Worm (Caenorhabditis elegans) whole organism, L4 larva: Measurements from ENCODE around the gene fbxb-97.
"Not testable (repeated sequence)": the region's sequence is repeated elsewhere in the genome, so short reads cannot be mapped to it uniquely, and the experiment has no call there.

ENCODE experiments used
- F44E2.7 ChIP-seq: fragments of 200-800 bp; sonication (Bioruptor generic); IDR thresholded peaks from 2 replicates; pipeline ENCODE4 v2.1.2; 2022; ENCODE audit warnings: missing genetic modification characterization, missing compliant biosample characterization
- Y75B8A.6 ChIP-seq: fragments of 200-800 bp; sonication (Bioruptor generic); IDR thresholded peaks from 2 replicates; pipeline ENCODE4 v1.3.6; 2022; ENCODE audit warnings: missing genetic modification reagents, missing genetic modification characterization, missing compliant biosample characterization
- aha-1 ChIP-seq: fragments of 150-350 bp; peaks from one replicate; lab custom pipeline; 2014; ENCODE audit warnings: missing biosample characterization, missing genetic modification characterization
- attf-4 ChIP-seq: sonication (generic microtip); optimal IDR thresholded peaks from 3 replicates; lab custom pipeline; 2017; ENCODE audit warnings: missing biosample characterization, missing genetic modification characterization
- ceh-44 ChIP-seq: fragments of 200-800 bp; sonication (Bioruptor generic); IDR thresholded peaks from 2 replicates; pipeline ENCODE4 v1.3.6; 2022; ENCODE audit warnings: missing genetic modification reagents, missing genetic modification characterization, missing compliant biosample characterization
- cey-2 ChIP-seq: sonication (generic microtip); optimal IDR thresholded peaks from 3 replicates; lab custom pipeline; 2017; ENCODE audit warnings: missing genetic modification characterization, mild to moderate bottlenecking, missing compliant biosample characterization, antibody characterized with exemption, borderline replicate concordance; ENCODE audit not compliant: insufficient read depth
- daf-16 ChIP-seq, 3 experiments: sonication (generic microtip); optimal IDR thresholded peaks; 2 replicates each; lab custom pipeline; 2016 to 2017; ENCODE audit warnings: missing genetic modification characterization in 3 of 3, missing genetic modification reagents in 3 of 3, mild to moderate bottlenecking in 2 of 3, missing compliant biosample characterization in 2 of 3, missing biosample characterization in 1 of 3, moderate library complexity in 1 of 3
- daf-8 ChIP-seq: fragments of 200-800 bp; sonication (Bioruptor generic); IDR thresholded peaks from 2 replicates; pipeline ENCODE4 v1.3.6; 2022; ENCODE audit warnings: missing genetic modification characterization, missing compliant biosample characterization
- dmd-6 ChIP-seq: fragments of 200-800 bp; sonication (Bioruptor generic); IDR thresholded peaks from 2 replicates; pipeline ENCODE4 v1.3.6; 2022; ENCODE audit warnings: missing genetic modification reagents, missing genetic modification characterization, missing compliant biosample characterization
- dpl-1 ChIP-seq: fragments of 150-350 bp; optimal IDR thresholded peaks from 2 replicates; lab custom pipeline; 2014; ENCODE audit warnings: missing biosample characterization, missing genetic modification reagents, missing genetic modification characterization
- duxl-1 ChIP-seq: sonication (generic microtip); optimal IDR thresholded peaks from 2 replicates; lab custom pipeline; 2016; ENCODE audit warnings: mild to moderate bottlenecking, missing genetic modification characterization, moderate library complexity, missing compliant biosample characterization; ENCODE audit not compliant: poor library complexity
- hif-1 ChIP-seq, 2 experiments: sonication (generic microtip); optimal IDR thresholded peaks; 2 replicates each; lab custom pipeline; 2016 to 2017; ENCODE audit warnings: missing compliant biosample characterization in 2 of 2, missing genetic modification characterization in 2 of 2, missing genetic modification reagents in 2 of 2, missing genotype in 2 of 2, mild to moderate bottlenecking in 1 of 2
- hlh-11 ChIP-seq: fragments of 200-800 bp; sonication (Bioruptor generic); optimal IDR thresholded peaks from 2 replicates; lab custom pipeline; 2018; ENCODE audit warnings: mild to moderate bottlenecking, missing genetic modification characterization, missing compliant biosample characterization
- jun-1 ChIP-seq: fragments of 150-350 bp; optimal IDR thresholded peaks from 2 replicates; lab custom pipeline; 2014; ENCODE audit warnings: missing biosample characterization, missing genetic modification reagents, missing genetic modification characterization
- lin-1 ChIP-seq: fragments of 200-800 bp; sonication (Bioruptor generic); IDR thresholded peaks from 2 replicates; pipeline ENCODE4 v1.3.6; 2022; ENCODE audit warnings: missing genetic modification reagents, missing genetic modification characterization, missing compliant biosample characterization
- lin-13 ChIP-seq: fragments of 150-350 bp; optimal IDR thresholded peaks from 2 replicates; lab custom pipeline; 2014; ENCODE audit warnings: missing biosample characterization, missing genetic modification reagents, missing genetic modification characterization
- lin-39 ChIP-seq: fragments of 150-350 bp; optimal IDR thresholded peaks from 2 replicates; lab custom pipeline; 2014; ENCODE audit warnings: missing biosample characterization, missing genetic modification reagents, missing genetic modification characterization
- madf-9 ChIP-seq: fragments of 200-800 bp; sonication (Bioruptor generic); conservative IDR thresholded peaks from 2 replicates; pipeline ENCODE4 v1.3.6; 2022; ENCODE audit warnings: missing genetic modification reagents, missing genetic modification characterization, missing compliant biosample characterization
- mdl-1 ChIP-seq, 2 experiments: fragments of 150-350 bp in 1 of 2; sonication (generic microtip) in 1 of 2; optimal IDR thresholded peaks; 2 replicates each; lab custom pipeline; 2014 to 2017; ENCODE audit warnings: missing biosample characterization in 2 of 2, missing genetic modification characterization in 2 of 2
- mes-2 ChIP-seq: sonication (generic microtip); optimal IDR thresholded peaks from 2 replicates; lab custom pipeline; 2016; ENCODE audit warnings: missing genotype, mild to moderate bottlenecking, missing genetic modification characterization, missing compliant biosample characterization; ENCODE audit not compliant: poor library complexity, severe bottlenecking
- mxl-3 ChIP-seq: fragments of 200-800 bp; sonication (Bioruptor generic); optimal IDR thresholded peaks from 2 replicates; lab custom pipeline; 2018; ENCODE audit warnings: mild to moderate bottlenecking, missing genetic modification characterization, missing compliant biosample characterization
- nhr-102 ChIP-seq: sonication (generic microtip); optimal IDR thresholded peaks from 2 replicates; lab custom pipeline; 2016; ENCODE audit warnings: mild to moderate bottlenecking, missing genetic modification characterization, moderate library complexity, missing compliant biosample characterization
- nhr-11 ChIP-seq: fragments of 150-350 bp; optimal IDR thresholded peaks from 2 replicates; lab custom pipeline; 2014; ENCODE audit warnings: missing biosample characterization, missing genetic modification characterization
- nhr-25 ChIP-seq: sonication (generic microtip); optimal IDR thresholded peaks from 2 replicates; lab custom pipeline; 2017; ENCODE audit warnings: missing genetic modification characterization, mild to moderate bottlenecking, missing compliant biosample characterization, antibody characterized with exemption, moderate library complexity, borderline replicate concordance; ENCODE audit not compliant: insufficient read depth
- nhr-48 ChIP-seq: sonication (generic microtip); optimal IDR thresholded peaks from 2 replicates; lab custom pipeline; 2016; ENCODE audit warnings: mild to moderate bottlenecking, missing genetic modification characterization, missing compliant biosample characterization
- nhr-6 ChIP-seq: fragments of 150-350 bp; optimal IDR thresholded peaks from 2 replicates; lab custom pipeline; 2014; ENCODE audit warnings: missing biosample characterization, missing genetic modification characterization
- nhr-77 ChIP-seq: fragments of 150-350 bp; optimal IDR thresholded peaks from 2 replicates; lab custom pipeline; 2014; ENCODE audit warnings: missing biosample characterization, missing genetic modification characterization
- pha-4 ChIP-seq, 2 experiments: fragments of 150-350 bp in 1 of 2; fragments of 200-800 bp in 1 of 2; sonication (Bioruptor generic) in 1 of 2; IDR thresholded peaks in 1 of 2; optimal IDR thresholded peaks in 1 of 2; 2 replicates each; pipeline versions ENCODE4 v1.3.6 to Lab custom; 2014 to 2022; ENCODE audit warnings: missing genetic modification characterization in 2 of 2, missing genetic modification reagents in 2 of 2, missing biosample characterization in 1 of 2, missing compliant biosample characterization in 1 of 2
- php-3 ChIP-seq: fragments of 200-800 bp; sonication (Bioruptor generic); IDR thresholded peaks from 2 replicates; pipeline ENCODE4 v1.3.6; 2022; ENCODE audit warnings: missing genetic modification reagents, missing genetic modification characterization, missing compliant biosample characterization
- pqm-1 ChIP-seq: sonication (generic microtip); optimal IDR thresholded peaks from 2 replicates; lab custom pipeline; 2017; ENCODE audit warnings: missing biosample characterization, missing genetic modification characterization
- set-16 ChIP-seq: fragments of 200-800 bp; sonication (Bioruptor generic); IDR thresholded peaks from 2 replicates; pipeline ENCODE4 v1.3.6; 2022; ENCODE audit warnings: missing genetic modification reagents, missing genetic modification characterization, missing compliant biosample characterization
- skn-1 ChIP-seq: fragments of 150-350 bp; optimal IDR thresholded peaks from 2 replicates; lab custom pipeline; 2014; ENCODE audit warnings: missing biosample characterization, missing genetic modification characterization
- snpc-4 ChIP-seq: fragments of 150-350 bp; optimal IDR thresholded peaks from 2 replicates; lab custom pipeline; 2014; ENCODE audit warnings: missing biosample characterization, missing genetic modification characterization
- tag-97 ChIP-seq: fragments of 200-800 bp; sonication (Bioruptor generic); IDR thresholded peaks from 2 replicates; pipeline ENCODE4 v1.3.6; 2022; ENCODE audit warnings: missing genetic modification characterization, missing compliant biosample characterization
- tra-1 ChIP-seq: fragments of 200-800 bp; sonication (Bioruptor generic); IDR thresholded peaks from 2 replicates; pipeline ENCODE4 v1.3.6; 2022; ENCODE audit warnings: missing genetic modification reagents, missing genetic modification characterization, missing compliant biosample characterization
- unc-39 ChIP-seq: sonication (generic microtip); optimal IDR thresholded peaks from 2 replicates; lab custom pipeline; 2017; ENCODE audit warnings: missing biosample characterization, missing genetic modification characterization
- unc-62 ChIP-seq, 3 experiments: fragments of 150-350 bp in 1 of 3; sonication (generic microtip); optimal IDR thresholded peaks in 2 of 3; peaks in 1 of 3; 1 replicate in 1 of 3; 2 replicates in 2 of 3; lab custom pipeline; 2014 to 2017; ENCODE audit warnings: missing biosample characterization in 3 of 3, missing genetic modification characterization in 3 of 3, missing genetic modification reagents in 3 of 3, missing genotype in 1 of 3
- zag-1 ChIP-seq: fragments of 150-350 bp; optimal IDR thresholded peaks from 2 replicates; lab custom pipeline; 2014; ENCODE audit warnings: missing biosample characterization, missing genetic modification characterization
- zfp-3 ChIP-seq: fragments of 200-800 bp; sonication (Bioruptor generic); conservative IDR thresholded peaks from 2 replicates; pipeline ENCODE4 v1.3.6; 2022; ENCODE audit warnings: missing genetic modification reagents, missing genetic modification characterization, missing compliant biosample characterization
- zip-2 ChIP-seq: fragments of 150-350 bp; optimal IDR thresholded peaks from 2 replicates; lab custom pipeline; 2014; ENCODE audit warnings: missing biosample characterization, missing genetic modification characterization
- ztf-7 ChIP-seq: fragments of 150-350 bp; optimal IDR thresholded peaks from 2 replicates; lab custom pipeline; 2014; ENCODE audit warnings: missing biosample characterization, missing genetic modification characterization

The fbxb-97 gene

ce11 chrII:1824329-1824728, 23.6 kb downstream of the fbxb-97 start, which contains the start of gene math-41:
Gene math-41 (plus strand): TSS chrII:1824629.
- TF ChIP-seq zip-2 (tag; lab: Kevin White, UChicago); unc-62 (GFP tag; optimal IDR thresholded peaks at IDR 0.05 in 1 of 2; lab: Kevin White, UChicago); unc-62 (tag; optimal IDR thresholded peaks at IDR 0.05; lab: Kevin White, UChicago); hlh-11 (tag; lab: Kevin White, UChicago): not testable (repeated sequence)

- TF ChIP-seq pqm-1 (tag; lab: Kevin White, UChicago) (peak; percentile 19), php-3 (GFP tag; lab: Robert Waterston, UW) (0 out of 2 replicates have a peak, but pooled peaks have one; percentile 32), hlh-11 (tag; lab: Kevin White, UChicago) (peak; percentile 16), dmd-6 (GFP tag; lab: Robert Waterston, UW) (peak; percentile 61)
- TF ChIP-seq, all 104 proteins: peak for 4; not testable (repeated sequence) for 100
These were observed 24.4 kb downstream of the fbxb-97 start for ce11 chrII:1823597-1823996.

- no peak for TF ChIP-seq lin-13
- no peak for TF ChIP-seq tag-97
- TF ChIP-seq madf-9 (GFP tag; lab: Robert Waterston, UW), result no peak
- no peak for TF ChIP-seq unc-62 (GFP tag; optimal IDR thresholded peaks at IDR 0.05 in 1 of 2; lab: Kevin White, UChicago)
- no peak for TF ChIP-seq unc-62 (tag; optimal IDR thresholded peaks at IDR 0.05; lab: Kevin White, UChicago)
- no peak for TF ChIP-seq Y75B8A.6
- TF ChIP-seq zfp-3 (GFP tag; lab: Robert Waterston, UW), result no peak
- no peak for TF ChIP-seq daf-8
- no peak for TF ChIP-seq attf-4
- no peak for TF ChIP-seq lin-39 (tag; lab: Kevin White, UChicago)
- no peak for TF ChIP-seq skn-1
These were observed 27.2 kb downstream of the fbxb-97 start, which contains the start of gene fbxa-3 for ce11 chrII:1820774-1821173. Gene fbxa-3 (minus strand): TSS chrII:1820874.

ce11 chrII:1819944-1820570, 27.9 kb downstream of the fbxb-97 start, which contains the start of gene fbxc-19:
Gene fbxc-19 (plus strand): TSS chrII:1820479.
- TF ChIP-seq ceh-44 (GFP tag; lab: Robert Waterston, UW) (no peak), nhr-77 (tag; lab: Kevin White, UChicago) (peak; percentile 86), duxl-1 (tag; lab: Kevin White, UChicago) (peak; percentile 97), daf-8 (no peak), nhr-102 (tag; lab: Kevin White, UChicago) (peak; percentile 50), pqm-1 (tag; lab: Kevin White, UChicago) (peak; percentile 87), unc-39 (no peak), dpl-1 (GFP tag; lab: Kevin White, UChicago) (peak; percentile 27), nhr-6 (peak; percentile 72), nhr-25 (tag; lab: Kevin White, UChicago) (no peak), jun-1 (tag; lab: Kevin White, UChicago) (peak; percentile 40), ztf-7 (tag; lab: Kevin White, UChicago) (peak; percentile 90), mdl-1 (tag; optimal IDR thresholded peaks at IDR 0.05; lab: Kevin White, UChicago) (peak in 1 of 2 experiments; percentile 59), aha-1 (tag; lab: Kevin White, UChicago) (peak; percentile 78), lin-1 (GFP tag; lab: Robert Waterston, UW) (peak; percentile 44; the same call in 1 of the 2 replicates), set-16 (GFP tag; lab: Robert Waterston, UW) (no peak), hif-1 (tag; optimal IDR thresholded peaks at IDR 0.05; lab: Kevin White, UChicago) (no peak), snpc-4 (tag; lab: Kevin White, UChicago) (no peak), F44E2.7 (GFP tag; lab: Robert Waterston, UW) (no peak), madf-9 (GFP tag; lab: Robert Waterston, UW) (no peak), mxl-3 (GFP tag; lab: Kevin White, UChicago) (peak; percentile 14), dmd-6 (GFP tag; lab: Robert Waterston, UW) (peak; percentile 90), tra-1 (GFP tag; lab: Robert Waterston, UW) (peak; percentile 92), pha-4 (GFP tag; IDR thresholded peaks at IDR 0.05; lab: Robert Waterston, UW) (no peak), pha-4 (tag; optimal IDR thresholded peaks at IDR 0.05; lab: Kevin White, UChicago) (no peak), nhr-11 (tag; lab: Kevin White, UChicago) (no peak), cey-2 (tag; lab: Kevin White, UChicago) (no peak), daf-16 (GFP tag; optimal IDR thresholded peaks at IDR 0.05; lab: Kevin White, UChicago) (no peak), daf-16 (tag; optimal IDR thresholded peaks at IDR 0.05; lab: Kevin White, UChicago) (peak; percentile 92), mes-2 (peak; percentile 47), zag-1 (tag; lab: Kevin White, UChicago) (no peak), nhr-48 (tag; lab: Kevin White, UChicago) (peak; percentile 31)
